Worm (Caenorhabditis elegans): ENCODE data around the gene Y75B8A.24.

DNA sequence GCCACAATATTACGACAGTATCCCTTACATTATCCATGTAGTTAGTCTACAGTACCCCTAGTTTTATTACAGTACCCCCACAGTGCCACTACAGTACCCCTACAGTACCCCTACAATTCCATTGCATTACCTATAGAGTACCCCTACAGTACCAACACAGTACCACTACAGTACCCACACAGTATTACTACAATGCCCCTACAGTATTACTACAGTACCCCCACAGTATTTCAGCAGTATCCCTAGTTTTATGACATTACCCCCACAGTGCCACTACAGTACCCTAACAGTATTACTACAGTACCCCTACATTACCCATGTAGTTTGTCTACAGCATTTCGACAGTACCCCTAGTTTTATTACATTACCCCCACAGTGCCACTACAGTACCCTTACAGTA, 40.1 kb downstream of the Y75B8A.24 start:
- no peak for TF ChIP-seq mes-4 (tag; optimal IDR thresholded peaks at IDR 0.05)
- TF ChIP-seq K12H6.12 (tag; optimal IDR thresholded peaks at IDR 0.05): no peak
- TF ChIP-seq snpc-3.4 (tag; optimal IDR thresholded peaks at IDR 0.05): no peak
- TF ChIP-seq unc-62 (GFP tag; optimal IDR thresholded peaks at IDR 0.05): no peak
- no peak for TF ChIP-seq F37B4.10 (GFP tag; IDR thresholded peaks at IDR 0.05)
- TF ChIP-seq cebp-1 (GFP tag; IDR thresholded peaks at IDR 0.05): no peak
- TF ChIP-seq cebp-1 (tag; optimal IDR thresholded peaks at IDR 0.05): no peak
- no peak for TF ChIP-seq attf-5 (GFP tag; optimal IDR thresholded peaks at IDR 0.05)
- no peak for TF ChIP-seq nhr-80 (tag; optimal IDR thresholded peaks at IDR 0.05)
- no peak for TF ChIP-seq ama-1 (optimal IDR thresholded peaks at IDR 0.05)
- TF ChIP-seq ama-1 (GFP tag; optimal IDR thresholded peaks at IDR 0.05): no peak
- TF ChIP-seq efl-1 (GFP tag; optimal IDR thresholded peaks at IDR 0.05): no peak
- TF ChIP-seq Y95B8A.8 (GFP tag; IDR thresholded peaks at IDR 0.05): no peak
- TF ChIP-seq hlh-12 (tag; optimal IDR thresholded peaks at IDR 0.05): no peak
- TF ChIP-seq ccch-3 (GFP tag; optimal IDR thresholded peaks at IDR 0.05): no peak
